Worm (Caenorhabditis elegans) whole organism, young adult: ENCODE measurements around the gene nep-20.

Source experiments
- D2030.7 ChIP-seq: fragments of 200-800 bp; sonication (Bioruptor generic); IDR thresholded peaks from 2 replicates; pipeline ENCODE4 v1.3.6; 2022; ENCODE audit warnings: missing genetic modification reagents, missing genetic modification characterization, missing compliant biosample characterization
- F49E8.2 ChIP-seq: sonication (generic microtip); optimal IDR thresholded peaks from 3 replicates; lab custom pipeline; 2017; ENCODE audit warnings: missing genetic modification characterization, mild to moderate bottlenecking, missing compliant biosample characterization, antibody characterized with exemption, moderate library complexity; ENCODE audit not compliant: insufficient read depth
- T07F8.4 ChIP-seq: sonication (generic microtip); optimal IDR thresholded peaks from 2 replicates; lab custom pipeline; 2016; ENCODE audit warnings: mild to moderate bottlenecking, missing genetic modification characterization, moderate library complexity, missing compliant biosample characterization
- Y95B8A.8 ChIP-seq: fragments of 200-800 bp; sonication (Bioruptor generic); IDR thresholded peaks from 2 replicates; pipeline ENCODE4 v1.3.6; 2022; ENCODE audit warnings: missing genetic modification reagents, missing genetic modification characterization, missing compliant biosample characterization
- attf-6 ChIP-seq: fragments of 200-800 bp; sonication (Bioruptor generic); IDR thresholded peaks from 2 replicates; pipeline ENCODE4 v1.3.6; 2022; ENCODE audit warnings: missing genetic modification reagents, missing genetic modification characterization, missing compliant biosample characterization
- ceh-100 ChIP-seq: fragments of 200-800 bp; sonication (Bioruptor generic); IDR thresholded peaks from 2 replicates; pipeline ENCODE4 v1.3.6; 2022; ENCODE audit warnings: missing genetic modification reagents, missing genetic modification characterization, missing compliant biosample characterization
- ceh-40 ChIP-seq: fragments of 200-800 bp; sonication (Bioruptor generic); IDR thresholded peaks from 2 replicates; pipeline ENCODE4 v1.3.6; 2022; ENCODE audit warnings: missing genetic modification characterization, missing compliant biosample characterization
- ceh-91 ChIP-seq: fragments of 200-800 bp; sonication (Bioruptor generic); IDR thresholded peaks from 2 replicates; pipeline ENCODE4 v1.3.6; 2022; ENCODE audit warnings: missing genetic modification reagents, missing genetic modification characterization, missing compliant biosample characterization
- chd-7 ChIP-seq: sonication (generic microtip); optimal IDR thresholded peaks from 2 replicates; lab custom pipeline; 2016; ENCODE audit warnings: mild to moderate bottlenecking, missing genetic modification characterization, moderate library complexity, missing compliant biosample characterization
- dpff-1 ChIP-seq: sonication (generic microtip); optimal IDR thresholded peaks from 2 replicates; lab custom pipeline; 2017; ENCODE audit warnings: mild to moderate bottlenecking, missing genetic modification characterization, missing compliant biosample characterization
- ekl-4 ChIP-seq: fragments of 200-800 bp; sonication (Bioruptor generic); IDR thresholded peaks from 2 replicates; pipeline ENCODE4 v1.3.6; 2022; ENCODE audit warnings: missing genetic modification reagents, missing genetic modification characterization, missing compliant biosample characterization
- ets-4 ChIP-seq: fragments of 200-800 bp; sonication (Bioruptor generic); optimal IDR thresholded peaks from 2 replicates; lab custom pipeline; 2018; ENCODE audit warnings: mild to moderate bottlenecking, missing genetic modification characterization, missing compliant biosample characterization
- gei-17 ChIP-seq: fragments of 200-800 bp; sonication (Bioruptor generic); optimal IDR thresholded peaks from 2 replicates; lab custom pipeline; 2018; ENCODE audit warnings: mild to moderate bottlenecking, missing genetic modification characterization, missing compliant biosample characterization
- hmg-1.2 ChIP-seq: fragments of 200-800 bp; sonication (Bioruptor generic); IDR thresholded peaks from 2 replicates; pipeline ENCODE4 v1.3.6; 2022; ENCODE audit warnings: missing genetic modification reagents, missing genetic modification characterization, missing compliant biosample characterization
- hsf-1 ChIP-seq: fragments of 200-800 bp; sonication (Bioruptor generic); IDR thresholded peaks from 2 replicates; pipeline ENCODE4 v1.3.6; 2022; ENCODE audit warnings: missing genetic modification reagents, missing genetic modification characterization, missing compliant biosample characterization
- let-607 ChIP-seq, 2 experiments: fragments of 200-800 bp in 1 of 2; sonication (Bioruptor generic) in 1 of 2; sonication (generic microtip) in 1 of 2; optimal IDR thresholded peaks; 2 replicates each; lab custom pipeline; 2016 to 2018; ENCODE audit warnings: mild to moderate bottlenecking in 2 of 2, missing compliant biosample characterization in 2 of 2, missing genetic modification characterization in 2 of 2, moderate library complexity in 2 of 2, missing genotype in 1 of 2
- lsl-1 ChIP-seq: fragments of 200-800 bp; sonication (Bioruptor generic); optimal IDR thresholded peaks from 2 replicates; lab custom pipeline; 2018; ENCODE audit warnings: mild to moderate bottlenecking, missing genetic modification characterization, moderate library complexity, missing compliant biosample characterization
- madf-6 ChIP-seq: fragments of 200-800 bp; sonication (Bioruptor generic); IDR thresholded peaks from 2 replicates; pipeline ENCODE4 v1.3.6; 2022; ENCODE audit warnings: missing genetic modification reagents, missing genetic modification characterization, missing compliant biosample characterization
- mcd-1 ChIP-seq: fragments of 200-800 bp; sonication (Bioruptor generic); IDR thresholded peaks from 2 replicates; pipeline ENCODE4 v1.3.6; 2022; ENCODE audit warnings: missing genetic modification reagents, missing genetic modification characterization, missing compliant biosample characterization
- nhr-120 ChIP-seq: fragments of 200-800 bp; sonication (Bioruptor generic); IDR thresholded peaks from 2 replicates; pipeline ENCODE4 v1.3.6; 2022; ENCODE audit warnings: missing genetic modification characterization, missing compliant biosample characterization
- nhr-27 ChIP-seq: fragments of 200-800 bp; sonication (Bioruptor generic); optimal IDR thresholded peaks from 2 replicates; lab custom pipeline; 2018; ENCODE audit warnings: mild to moderate bottlenecking, missing genetic modification characterization, moderate library complexity, missing compliant biosample characterization
- rcor-1 ChIP-seq: fragments of 200-800 bp; sonication (Bioruptor generic); IDR thresholded peaks from 2 replicates; pipeline ENCODE4 v1.3.6; 2022; ENCODE audit warnings: missing genetic modification reagents, missing genetic modification characterization, missing compliant biosample characterization
- snpc-1.1 ChIP-seq: sonication (generic microtip); optimal IDR thresholded peaks from 2 replicates; lab custom pipeline; 2017; ENCODE audit warnings: missing genetic modification characterization, mild to moderate bottlenecking, missing compliant biosample characterization, antibody characterized with exemption, moderate library complexity, missing genotype, missing genetic modification reagents; ENCODE audit not compliant: insufficient read depth
- snpc-3.4 ChIP-seq: sonication (generic microtip); optimal IDR thresholded peaks from 2 replicates; lab custom pipeline; 2017; ENCODE audit warnings: missing genetic modification characterization, mild to moderate bottlenecking, missing compliant biosample characterization, antibody characterized with exemption, moderate library complexity, missing genotype, missing genetic modification reagents
- ztf-25 ChIP-seq: fragments of 200-800 bp; sonication (Bioruptor generic); IDR thresholded peaks from 2 replicates; pipeline ENCODE4 v1.3.6; 2022; ENCODE audit warnings: missing genetic modification reagents, missing genetic modification characterization, missing compliant biosample characterization
- ztf-26 ChIP-seq: sonication (generic microtip); optimal IDR thresholded peaks from 2 replicates; lab custom pipeline; 2017; ENCODE audit warnings: missing genetic modification characterization, missing compliant biosample characterization

nep-20 gene

DNA sequence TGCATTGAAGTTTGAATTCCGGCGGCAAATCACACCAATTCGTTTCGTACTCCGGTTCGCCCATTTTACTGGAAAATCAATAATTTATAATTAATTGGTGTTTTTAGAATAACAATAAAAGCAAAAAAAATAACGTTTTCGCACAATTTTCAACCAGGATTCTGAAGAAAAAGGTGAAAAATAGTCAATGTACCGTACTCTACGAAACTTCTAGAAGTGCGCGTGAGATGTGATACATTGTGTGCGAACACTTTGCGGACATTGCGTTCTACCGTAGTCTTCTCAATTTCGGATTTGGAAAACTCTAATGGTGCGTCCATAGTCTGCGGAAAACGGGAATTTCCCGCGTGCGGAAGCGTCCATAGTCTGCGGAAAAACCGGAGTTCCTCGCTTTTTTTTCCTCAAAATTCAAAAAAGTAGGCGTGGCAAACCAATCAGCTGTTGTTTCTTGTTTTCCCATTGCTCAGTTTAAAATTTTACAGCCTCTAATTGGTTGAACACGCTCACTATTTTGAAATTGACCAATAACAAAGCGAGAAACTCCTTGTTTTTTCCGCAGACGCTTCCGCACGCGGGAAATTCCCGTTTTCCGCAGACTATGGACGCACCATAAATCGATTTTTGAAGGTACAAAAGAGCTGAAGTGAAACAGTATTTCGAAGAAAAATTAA lies 47.3 kb downstream of the nep-20 start, which contains the start of the genes F14D2.14 and bath-29 (continued):
- TF ChIP-seq hmg-1.2 (GFP tag; lab: Robert Waterston, UW), result 0 out of 2 replicates have a peak, but pooled peaks have one; percentile 5
- peak; percentile 90 for TF ChIP-seq hsf-1 (GFP tag; lab: Robert Waterston, UW)
- no peak for TF ChIP-seq nhr-27 (tag; lab: Kevin White, UChicago)
- TF ChIP-seq Y95B8A.8 (GFP tag; lab: Robert Waterston, UW), result 0 out of 2 replicates have a peak, but pooled peaks have one; percentile 10
- TF ChIP-seq D2030.7 (GFP tag; lab: Robert Waterston, UW), result peak; percentile 51
- TF ChIP-seq ceh-100, result no peak
- TF ChIP-seq ztf-25 (GFP tag; lab: Robert Waterston, UW), result no peak
- TF ChIP-seq let-607 (tag; optimal IDR thresholded peaks at IDR 0.05; lab: Kevin White, UChicago), result no peak
- no peak for TF ChIP-seq nhr-120
- TF ChIP-seq rcor-1 (GFP tag; lab: Robert Waterston, UW), result peak; percentile 15; the same call in 1 of the 2 replicates
- TF ChIP-seq mcd-1, result 0 out of 2 replicates have a peak, but pooled peaks have one; percentile 15
- no peak for TF ChIP-seq gei-17 (GFP tag; lab: Kevin White, UChicago)
- no peak for TF ChIP-seq dpff-1 (tag; lab: Kevin White, UChicago)
- no peak for TF ChIP-seq T07F8.4
- TF ChIP-seq, all 124 proteins: peak for 14

DNA sequence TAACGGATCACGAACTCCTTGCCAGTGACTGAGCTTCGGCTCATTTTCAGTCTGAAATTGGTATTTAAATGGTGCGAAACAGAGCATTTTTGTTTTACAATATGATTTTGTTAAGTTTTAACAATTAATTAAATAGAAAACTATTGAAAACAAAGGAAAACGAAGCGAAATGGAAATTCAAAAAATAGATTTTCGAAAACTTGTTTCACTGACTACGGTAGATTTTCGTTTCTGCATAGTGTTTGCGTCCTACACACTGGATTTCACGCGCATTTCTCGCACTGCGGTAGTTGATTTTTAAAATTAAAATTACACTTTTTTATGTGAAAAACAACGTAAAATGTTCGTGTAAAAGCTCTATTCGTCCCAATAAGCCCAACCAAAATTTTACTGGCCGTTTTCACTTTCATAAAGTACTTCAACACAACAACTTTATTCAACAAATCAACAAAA lies 49.0 kb downstream of the nep-20 start, which contains the start of gene bath-30:
Gene bath-30 (minus strand): TSS at position 51 of the 453 bp plus-strand sequence.
- TF ChIP-seq madf-6 (peak; percentile 52), ztf-26 (tag; lab: Kevin White, UChicago) (no peak), snpc-3.4 (tag; lab: Kevin White, UChicago) (no peak), ceh-40 (GFP tag; lab: Robert Waterston, UW) (no peak), attf-6 (no peak), F49E8.2 (peak; percentile 13), ceh-91 (GFP tag; lab: Robert Waterston, UW) (0 out of 2 replicates have a peak, but pooled peaks have one; percentile 24), D2030.7 (GFP tag; lab: Robert Waterston, UW) (peak; percentile 40), lsl-1 (peak; percentile 81), nhr-27 (tag; lab: Kevin White, UChicago) (no peak), ets-4 (GFP tag; lab: Kevin White, UChicago) (no peak), snpc-1.1 (tag; lab: Kevin White, UChicago) (peak; percentile 13)

ce11 chrII:3344917-3345316 lies 50.5 kb downstream of the nep-20 start, which contains the start of gene bath-28:
Gene bath-28 (minus strand): TSS chrII:3344967.
- no peak for TF ChIP-seq ekl-4 (GFP tag; lab: Robert Waterston, UW)
- TF ChIP-seq lsl-1, result peak; percentile 72
- TF ChIP-seq chd-7 (tag; lab: Kevin White, UChicago), result no peak
- peak; percentile 36; the same call in 1 of the 2 replicates for TF ChIP-seq D2030.7 (GFP tag; lab: Robert Waterston, UW)
- peak; percentile 54; the same call in 1 of the 2 replicates for TF ChIP-seq madf-6

DNA sequence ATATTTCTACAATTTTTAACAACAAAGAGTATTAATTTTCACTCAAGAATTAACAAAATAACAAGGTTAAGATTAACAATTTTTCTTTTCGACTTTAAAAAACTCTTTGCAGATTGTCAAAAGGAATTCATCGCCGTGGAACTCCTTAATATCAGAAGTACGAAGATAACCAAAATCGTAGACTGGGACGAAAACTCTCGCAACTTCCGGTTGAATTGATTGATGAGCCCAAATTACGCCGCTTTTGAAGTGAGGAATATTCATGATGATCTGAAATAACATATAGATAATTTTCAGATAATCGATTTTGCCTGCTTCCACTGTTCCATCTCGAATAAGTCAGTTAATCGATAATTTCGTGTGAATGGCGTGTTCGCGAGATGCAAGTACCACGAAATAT lies 51.7 kb downstream of the nep-20 start, which contains the start of gene F14D2.15:
Gene F14D2.15 (minus strand): TSS at position 101 of the 400 bp plus-strand sequence.
- no peak for TF ChIP-seq ceh-91 (GFP tag; lab: Robert Waterston, UW)
